Worm (Caenorhabditis elegans): ENCODE results near the gene try-14.

DNA sequence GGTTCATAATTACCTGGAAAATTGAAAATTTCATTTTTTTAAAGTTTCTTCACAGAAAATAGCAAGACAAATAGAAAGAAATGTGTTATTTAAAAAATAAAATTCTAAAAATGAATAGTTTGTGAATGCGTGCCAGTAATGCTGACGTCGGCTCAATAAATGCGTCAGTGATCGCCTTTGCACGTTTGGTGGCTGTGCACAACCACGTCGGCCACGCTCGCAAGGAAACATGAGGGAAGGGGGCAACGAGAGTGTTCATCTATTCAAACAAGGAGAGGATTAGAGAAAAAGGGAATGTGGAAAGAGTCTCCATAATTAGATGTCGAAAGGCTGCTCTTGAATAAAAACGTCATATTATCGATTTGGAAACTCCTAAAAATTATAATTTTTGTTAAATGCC lies 5.6 kb upstream of the try-14 start, which contains the start of gene uggt-1:
- peak; percentile 99 for TF ChIP-seq dve-1 (tag; optimal IDR thresholded peaks at IDR 0.05; ENCODE audit: insufficient read depth)
- no peak for TF ChIP-seq daf-16 (GFP tag; optimal IDR thresholded peaks at IDR 0.05)
- peak; percentile 82 for TF ChIP-seq daf-16 (tag; optimal IDR thresholded peaks at IDR 0.05)
- TF ChIP-seq ctbp-1 (GFP tag; IDR thresholded peaks at IDR 0.05): peak; percentile 78
- peak; percentile 85 for TF ChIP-seq T20F7.1 (GFP tag; optimal IDR thresholded peaks at IDR 0.05)
- no peak for TF ChIP-seq fos-1 (tag; optimal IDR thresholded peaks at IDR 0.05)
- no peak for TF ChIP-seq skn-1 (tag; optimal IDR thresholded peaks at IDR 0.05)
- no peak for TF ChIP-seq ama-1 (optimal IDR thresholded peaks at IDR 0.05)
- TF ChIP-seq pha-4 (GFP tag; IDR thresholded peaks at IDR 0.05): peak; percentile 69; the same call in 1 of the 2 replicates
- TF ChIP-seq pha-4 (tag; optimal IDR thresholded peaks at IDR 0.05): no peak
